Fruit fly (Drosophila melanogaster) whole organism, embryonic: ENCODE measurements around the gene Cka.

Experiments used
- Asciz ChIP-seq: fragments of 200-800 bp; sonication (Bioruptor generic); optimal IDR thresholded peaks from 2 replicates; lab custom pipeline; 2017; ENCODE audit warnings: missing biosample characterization, mild to moderate bottlenecking, missing genetic modification characterization, missing genetic modification reagents
- CG12219 ChIP-seq: fragments of 200-800 bp; sonication (Bioruptor generic); optimal IDR thresholded peaks from 3 replicates; lab custom pipeline; 2018; ENCODE audit warnings: missing biosample characterization, mild to moderate bottlenecking, missing genetic modification characterization
- CG12236 ChIP-seq: fragments of 200-800 bp; sonication (Bioruptor generic); optimal IDR thresholded peaks from 2 replicates; lab custom pipeline; 2016; ENCODE audit warnings: missing biosample characterization, missing genetic modification characterization
- CG13287 ChIP-seq: fragments of 200-800 bp; sonication (Bioruptor generic); IDR thresholded peaks from 2 replicates; pipeline ENCODE4 v1.3.6; 2022; ENCODE audit warnings: missing biosample characterization, missing genetic modification characterization; ENCODE audit not compliant: partially characterized antibody
- CG15479 ChIP-seq: fragments of 200-800 bp; sonication (Bioruptor generic); optimal IDR thresholded peaks from 3 replicates; lab custom pipeline; 2019; ENCODE audit warnings: missing biosample characterization, mild to moderate bottlenecking, missing genetic modification characterization, moderate library complexity
- CG16779 ChIP-seq: fragments of 200-800 bp; sonication (Bioruptor generic); IDR thresholded peaks from 2 replicates; pipeline ENCODE4 v1.3.6; 2022; ENCODE audit warnings: missing biosample characterization, missing genetic modification characterization
- CG17612 ChIP-seq: fragments of 200-800 bp; sonication (Bioruptor generic); IDR thresholded peaks from 2 replicates; pipeline ENCODE4 v1.3.6; 2022; ENCODE audit warnings: missing biosample characterization, missing genetic modification characterization
- CG18011 ChIP-seq: fragments of 200-800 bp; sonication (Bioruptor generic); optimal IDR thresholded peaks from 2 replicates; lab custom pipeline; 2017; ENCODE audit warnings: missing biosample characterization, missing genetic modification characterization, mild to moderate bottlenecking, moderate library complexity, missing genotype
- CG18619 ChIP-seq: fragments of 200-800 bp; sonication (Bioruptor generic); optimal IDR thresholded peaks from 3 replicates; lab custom pipeline; 2017; ENCODE audit warnings: missing biosample characterization, mild to moderate bottlenecking, missing genetic modification characterization
- CG18764 ChIP-seq: fragments of 200-800 bp; sonication (Bioruptor generic); optimal IDR thresholded peaks from 3 replicates; lab custom pipeline; 2016; ENCODE audit warnings: missing biosample characterization, missing genetic modification characterization
- CG2202 ChIP-seq: fragments of 200-800 bp; sonication (Bioruptor generic); optimal IDR thresholded peaks from 2 replicates; lab custom pipeline; 2018; ENCODE audit warnings: missing biosample characterization, mild to moderate bottlenecking, missing genetic modification characterization
- CG2712 ChIP-seq: fragments of 200-800 bp; optimal IDR thresholded peaks from 3 replicates; lab custom pipeline; 2019; ENCODE audit warnings: missing biosample characterization, mild to moderate bottlenecking, missing genetic modification characterization, moderate library complexity
- CG30020 ChIP-seq: fragments of 200-800 bp; optimal IDR thresholded peaks from 2 replicates; lab custom pipeline; 2019; ENCODE audit warnings: missing biosample characterization, mild to moderate bottlenecking, missing genetic modification characterization, moderate library complexity
- CG3163 ChIP-seq: fragments of 200-800 bp; sonication (Bioruptor generic); optimal IDR thresholded peaks from 3 replicates; lab custom pipeline; 2016; ENCODE audit warnings: missing biosample characterization, missing genetic modification characterization
- CG4404 ChIP-seq: fragments of 200-800 bp; sonication (Bioruptor generic); IDR thresholded peaks from 2 replicates; pipeline ENCODE4 v1.3.6; 2022; ENCODE audit warnings: missing biosample characterization, missing genetic modification characterization
- CG6175 ChIP-seq: fragments of 200-800 bp; sonication (Bioruptor generic); IDR thresholded peaks from 3 replicates; pipeline ENCODE4 v1.3.6; 2022; ENCODE audit warnings: missing biosample characterization, missing genetic modification characterization
- CG6813 ChIP-seq: fragments of 200-800 bp; sonication (Bioruptor generic); optimal IDR thresholded peaks from 2 replicates; lab custom pipeline; 2017; ENCODE audit warnings: missing biosample characterization, missing genetic modification characterization, mild to moderate bottlenecking, moderate library complexity, missing genetic modification reagents
- CG7987 ChIP-seq: fragments of 200-800 bp; sonication (Bioruptor generic); optimal IDR thresholded peaks from 2 replicates; lab custom pipeline; 2018; ENCODE audit warnings: missing biosample characterization, mild to moderate bottlenecking, missing genetic modification characterization, moderate library complexity
- CG9437 ChIP-seq: fragments of 200-800 bp; sonication (Bioruptor generic); optimal IDR thresholded peaks from 2 replicates; lab custom pipeline; 2018; ENCODE audit warnings: missing biosample characterization, mild to moderate bottlenecking, missing genetic modification characterization
- CG9797 ChIP-seq: fragments of 200-800 bp; sonication (Bioruptor generic); optimal IDR thresholded peaks from 3 replicates; lab custom pipeline; 2018; ENCODE audit warnings: missing biosample characterization, mild to moderate bottlenecking, missing genetic modification characterization
- CHES-1-like ChIP-seq: fragments of 200-800 bp; sonication (Bioruptor generic); optimal IDR thresholded peaks from 2 replicates; lab custom pipeline; 2016; ENCODE audit warnings: missing biosample characterization, missing genetic modification characterization
- CTCF ChIP-seq: fragments of 200-800 bp; sonication (Bioruptor generic); optimal IDR thresholded peaks from 2 replicates; lab custom pipeline; 2017; ENCODE audit warnings: missing biosample characterization, mild to moderate bottlenecking, missing genetic modification characterization, moderate library complexity
- Dad ChIP-seq: fragments of 200-800 bp; sonication (Bioruptor generic); optimal IDR thresholded peaks from 3 replicates; lab custom pipeline; 2016; ENCODE audit warnings: missing biosample characterization, missing genetic modification characterization
- Doc3 ChIP-seq: fragments of 200-800 bp; sonication (Bioruptor generic); IDR thresholded peaks from 3 replicates; pipeline ENCODE4 v1.3.6; 2022; ENCODE audit warnings: missing biosample characterization, missing genetic modification characterization; ENCODE audit not compliant: partially characterized antibody
- H15 ChIP-seq: fragments of 200-800 bp; sonication (Bioruptor generic); IDR thresholded peaks from 3 replicates; pipeline ENCODE4 v1.3.6; 2022; ENCODE audit warnings: missing biosample characterization, missing genetic modification characterization
- MBD-R2 ChIP-seq: fragments of 200-800 bp; sonication (Bioruptor generic); IDR thresholded peaks from 2 replicates; pipeline ENCODE4 v1.3.6; 2022; ENCODE audit warnings: missing biosample characterization, missing genetic modification characterization
- NC2α ChIP-seq: fragments of 200-800 bp; sonication (Bioruptor generic); optimal IDR thresholded peaks from 2 replicates; lab custom pipeline; 2016; ENCODE audit warnings: missing biosample characterization, missing genetic modification characterization
- Ravus ChIP-seq: fragments of 200-800 bp; sonication (Bioruptor generic); IDR thresholded peaks from 2 replicates; pipeline ENCODE4 v1.3.6; 2022; ENCODE audit warnings: missing biosample characterization, missing genetic modification characterization
- Stat92E ChIP-seq, 3 experiments: fragments of >200 bp in 2 of 3; fragments of 200-800 bp in 1 of 3; sonication (Bioruptor generic) in 1 of 3; optimal IDR thresholded peaks; 2 replicates each; lab custom pipeline; 2017 to 2019; ENCODE audit warnings: missing biosample characterization in 3 of 3, missing genetic modification characterization in 3 of 3, mild to moderate bottlenecking in 1 of 3, moderate library complexity in 1 of 3
- ato ChIP-seq: fragments of 200-800 bp; sonication (Bioruptor generic); IDR thresholded peaks from 2 replicates; pipeline ENCODE4 v1.3.6; 2022; ENCODE audit warnings: missing biosample characterization, missing genetic modification characterization; ENCODE audit not compliant: partially characterized antibody
- bbx ChIP-seq: fragments of 200-800 bp; sonication (Bioruptor generic); IDR thresholded peaks from 2 replicates; pipeline ENCODE4 v1.3.6; 2022; ENCODE audit warnings: missing biosample characterization, missing genetic modification characterization; ENCODE audit not compliant: partially characterized antibody
- br ChIP-seq: fragments of >200 bp; optimal IDR thresholded peaks from 2 replicates; lab custom pipeline; 2017
- bsh ChIP-seq, 2 experiments: fragments of 200-800 bp; sonication (Bioruptor generic); optimal IDR thresholded peaks; 2 replicates each; lab custom pipeline; 2017 to 2018; ENCODE audit warnings: mild to moderate bottlenecking in 2 of 2, missing biosample characterization in 2 of 2, missing genetic modification characterization in 2 of 2, moderate library complexity in 1 of 2
- chif ChIP-seq, 2 experiments: fragments of 200-800 bp; sonication (Bioruptor generic); optimal IDR thresholded peaks; 3 replicates each; lab custom pipeline; 2016; ENCODE audit warnings: missing biosample characterization in 2 of 2, missing genetic modification characterization in 2 of 2
- cwo ChIP-seq: fragments of 200-800 bp; sonication (Bioruptor generic); optimal IDR thresholded peaks from 3 replicates; lab custom pipeline; 2017; ENCODE audit warnings: missing biosample characterization, missing genetic modification characterization, mild to moderate bottlenecking, moderate library complexity, missing genetic modification reagents
- esg ChIP-seq: fragments of 200-800 bp; sonication (Bioruptor generic); conservative IDR thresholded peaks from 2 replicates; pipeline ENCODE4 v1.3.6; 2022; ENCODE audit warnings: missing biosample characterization, missing genetic modification characterization
- eyg ChIP-seq: fragments of 200-800 bp; sonication (Bioruptor generic); optimal IDR thresholded peaks from 3 replicates; lab custom pipeline; 2016; ENCODE audit warnings: missing biosample characterization, missing genetic modification characterization
- ftz-f1 ChIP-seq: fragments of 200-800 bp; sonication (Bioruptor generic); optimal IDR thresholded peaks from 2 replicates; lab custom pipeline; 2016; ENCODE audit warnings: missing biosample characterization, missing genetic modification characterization
- gce ChIP-seq: fragments of 200-800 bp; sonication (Bioruptor generic); IDR thresholded peaks from 3 replicates; pipeline ENCODE4 v1.3.6; 2022; ENCODE audit warnings: missing biosample characterization, missing genetic modification characterization
- gfzf ChIP-seq: fragments of 200-800 bp; sonication (Bioruptor generic); optimal IDR thresholded peaks from 2 replicates; lab custom pipeline; 2016; ENCODE audit warnings: missing biosample characterization, mild to moderate bottlenecking, missing genetic modification characterization, moderate library complexity
- gro ChIP-seq: fragments of 200-800 bp; sonication (Bioruptor generic); optimal IDR thresholded peaks from 2 replicates; lab custom pipeline; 2016; ENCODE audit warnings: missing biosample characterization, missing genetic modification characterization
- insv ChIP-seq, 2 experiments: fragments of 200-800 bp; sonication (Bioruptor generic); optimal IDR thresholded peaks; 3 replicates each; lab custom pipeline; 2016 to 2018; ENCODE audit warnings: missing biosample characterization in 2 of 2, missing genetic modification characterization in 2 of 2
- inv ChIP-seq: fragments of 200-800 bp; sonication (Bioruptor generic); IDR thresholded peaks from 2 replicates; pipeline ENCODE4 v1.3.6; 2022; ENCODE audit warnings: missing biosample characterization, missing genetic modification characterization; ENCODE audit not compliant: partially characterized antibody
- nerfin-1 ChIP-seq: fragments of 200-800 bp; sonication (Bioruptor generic); optimal IDR thresholded peaks from 3 replicates; lab custom pipeline; 2019; ENCODE audit warnings: missing biosample characterization, mild to moderate bottlenecking, missing genetic modification characterization, moderate library complexity
- odd ChIP-seq: fragments of 200-800 bp; sonication (Bioruptor generic); optimal IDR thresholded peaks from 2 replicates; lab custom pipeline; 2017; ENCODE audit warnings: missing biosample characterization, mild to moderate bottlenecking, missing genetic modification characterization
- pnt ChIP-seq: fragments of 200-800 bp; sonication (Bioruptor generic); optimal IDR thresholded peaks from 3 replicates; lab custom pipeline; 2016; ENCODE audit warnings: missing biosample characterization, missing genetic modification characterization
- repo ChIP-seq: fragments of 200-800 bp; sonication (Bioruptor generic); optimal IDR thresholded peaks from 2 replicates; lab custom pipeline; 2016; ENCODE audit warnings: missing biosample characterization, missing genetic modification characterization
- vnd ChIP-seq: fragments of 200-800 bp; sonication (Bioruptor generic); IDR thresholded peaks from 3 replicates; pipeline ENCODE4 v1.3.6; 2022; ENCODE audit warnings: missing biosample characterization, missing genetic modification characterization; ENCODE audit not compliant: partially characterized antibody
- wor ChIP-seq: fragments of 200-800 bp; sonication (Bioruptor generic); IDR thresholded peaks from 2 replicates; pipeline ENCODE4 v1.3.6; 2022; ENCODE audit warnings: missing biosample characterization, missing genetic modification characterization
- zf30C ChIP-seq: fragments of 200-800 bp; sonication (Bioruptor generic); optimal IDR thresholded peaks from 3 replicates; lab custom pipeline; 2018; ENCODE audit warnings: missing biosample characterization, mild to moderate bottlenecking, missing genetic modification characterization

Cka gene

DNA sequence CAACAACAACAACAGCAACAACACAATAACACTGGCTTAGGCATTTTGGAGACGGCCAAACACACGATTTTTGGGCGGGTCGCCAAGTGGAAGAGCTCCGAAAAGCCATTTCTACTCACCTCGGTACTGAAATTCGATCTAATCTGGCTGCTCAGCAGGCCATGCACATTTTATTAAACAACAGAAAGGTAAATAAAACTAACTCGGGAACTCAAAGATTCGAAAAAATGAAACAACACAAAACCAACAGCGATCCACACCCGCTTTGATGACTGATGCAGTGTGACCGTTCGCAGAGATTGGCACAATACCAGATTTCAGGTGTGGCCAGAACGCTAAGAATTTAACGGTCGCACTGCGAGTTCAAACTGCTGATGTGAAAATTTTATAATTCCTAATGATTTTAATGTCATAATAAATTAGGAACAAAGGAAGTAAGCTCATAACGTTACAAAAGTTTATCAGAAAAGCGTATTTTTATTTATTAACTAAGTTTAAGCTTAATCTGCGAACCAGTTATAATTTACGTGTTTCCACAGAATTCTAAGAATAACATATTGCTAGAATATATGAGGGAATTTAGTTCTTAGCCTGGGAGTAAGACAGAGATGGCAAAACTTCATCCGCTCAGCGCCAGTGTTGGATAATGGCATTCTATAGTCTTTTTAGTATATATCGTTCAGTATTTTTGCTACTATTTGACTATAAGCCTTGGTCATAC, 52.3 kb downstream of the Cka start, which contains the start of gene Mcr:
Mcr (minus strand) TSS at position 291 of the 721 bp plus-strand sequence.
- TF ChIP-seq CG3163 (GFP tag; lab: Kevin White, UChicago) = no peak
- no peak for TF ChIP-seq vnd
- no peak for TF ChIP-seq NC2α (GFP tag; lab: Kevin White, UChicago)
- no peak for TF ChIP-seq gce (GFP tag; lab: Robert Waterston, UW)
- no peak for TF ChIP-seq CG2202 (tag; lab: Kevin White, UChicago)
- no peak for TF ChIP-seq CG6813 (GFP tag; lab: Kevin White, UChicago)
- TF ChIP-seq ftz-f1 = no peak
- no peak for TF ChIP-seq CG17612 (GFP tag; lab: Robert Waterston, UW)
- TF ChIP-seq Dad = no peak
- TF ChIP-seq H15 (GFP tag; lab: Robert Waterston, UW) = no peak
- no peak for TF ChIP-seq pnt (GFP tag; lab: Kevin White, UChicago)
- peak; percentile 34 for TF ChIP-seq CG2712 (tag; lab: Kevin White, UChicago)
- TF ChIP-seq CG18011 (GFP tag; lab: Kevin White, UChicago) = no peak
- TF ChIP-seq odd (GFP tag; lab: Kevin White, UChicago) = no peak
- no peak for TF ChIP-seq Doc3 (GFP tag; lab: Robert Waterston, UW)
- no peak for TF ChIP-seq gro (GFP tag; lab: Kevin White, UChicago)
- TF ChIP-seq CTCF (GFP tag; lab: Kevin White, UChicago) = no peak
- TF ChIP-seq CG18764 (GFP tag; lab: Kevin White, UChicago) = no peak
- no peak for TF ChIP-seq ato (GFP tag; lab: Robert Waterston, UW)
- peak; percentile 8 for TF ChIP-seq MBD-R2 (GFP tag; lab: Robert Waterston, UW)
- TF ChIP-seq eyg (GFP tag; lab: Kevin White, UChicago) = no peak
- peak; percentile 93 for TF ChIP-seq CG9797 (GFP tag; lab: Kevin White, UChicago)
- no peak for TF ChIP-seq CG4404 (GFP tag; lab: Robert Waterston, UW)
- TF ChIP-seq nerfin-1 (tag; lab: Kevin White, UChicago) = peak; percentile 73
- no peak for TF ChIP-seq CG12219 (GFP tag; lab: Kevin White, UChicago)
- TF ChIP-seq CG30020 (tag; lab: Kevin White, UChicago) = no peak
- TF ChIP-seq cwo (GFP tag; lab: Kevin White, UChicago) = no peak
- TF ChIP-seq Ravus (GFP tag; lab: Robert Waterston, UW) = no peak
- no peak for TF ChIP-seq CG9437 (GFP tag; lab: Kevin White, UChicago)
- TF ChIP-seq esg (GFP tag; lab: Robert Waterston, UW) = no peak
- TF ChIP-seq CG6175 (GFP tag; lab: Robert Waterston, UW) = no peak
- TF ChIP-seq insv (GFP tag; optimal IDR thresholded peaks at IDR 0.05; lab: Kevin White, UChicago) = no peak
- peak; percentile 12; the same call in 1 of the 2 replicates for TF ChIP-seq bbx (GFP tag; lab: Robert Waterston, UW)
- TF ChIP-seq CG18619 (GFP tag; lab: Kevin White, UChicago) = no peak
- TF ChIP-seq gfzf (GFP tag; lab: Kevin White, UChicago) = peak; percentile 88
- TF ChIP-seq Asciz (GFP tag; lab: Kevin White, UChicago) = no peak
- TF ChIP-seq CHES-1-like (GFP tag; lab: Kevin White, UChicago) = no peak
- TF ChIP-seq bsh (GFP tag; optimal IDR thresholded peaks at IDR 0.05; lab: Kevin White, UChicago) = no peak
- no peak for TF ChIP-seq repo (GFP tag; lab: Kevin White, UChicago)
- no peak for TF ChIP-seq wor (GFP tag; lab: Robert Waterston, UW)
- peak in 1 of 3 experiments; percentile 71 for TF ChIP-seq Stat92E (GFP tag; optimal IDR thresholded peaks at IDR 0.05; lab: Kevin White, UChicago)
- TF ChIP-seq CG16779 (GFP tag; lab: Robert Waterston, UW) = no peak
- peak; percentile 65; the same call in 1 of the 2 replicates for TF ChIP-seq CG13287 (GFP tag; lab: Robert Waterston, UW)
- TF ChIP-seq chif (GFP tag; optimal IDR thresholded peaks at IDR 0.05; lab: Kevin White, UChicago) = no peak
- TF ChIP-seq br (lab: Kevin White, UChicago) = no peak
- TF ChIP-seq CG7987 (GFP tag; lab: Kevin White, UChicago) = no peak
- TF ChIP-seq CG12236 (GFP tag; lab: Kevin White, UChicago) = no peak
- no peak for TF ChIP-seq CG15479 (GFP tag; lab: Kevin White, UChicago)
- TF ChIP-seq zf30C (GFP tag; lab: Kevin White, UChicago) = no peak
- peak; percentile 35; the same call in 1 of the 2 replicates for TF ChIP-seq inv (GFP tag; lab: Robert Waterston, UW)
